Worm (Caenorhabditis elegans) whole organism, mixed stage, embryonic: ENCODE measurements around the gene F35C11.5.

Experiments
- blmp-1 ChIP-seq: fragments of 150-350 bp; optimal IDR thresholded peaks from 2 replicates; lab custom pipeline; 2014; ENCODE audit warnings: missing biosample characterization, missing genetic modification characterization
- mls-2 ChIP-seq: sonication (generic microtip); optimal IDR thresholded peaks from 2 replicates; lab custom pipeline; 2016; ENCODE audit warnings: mild to moderate bottlenecking, missing genetic modification characterization, moderate library complexity, missing compliant biosample characterization
- sem-2 ChIP-seq: fragments of 200-800 bp; sonication (Bioruptor generic); optimal IDR thresholded peaks from 2 replicates; lab custom pipeline; 2018; ENCODE audit warnings: mild to moderate bottlenecking, missing genetic modification characterization, missing compliant biosample characterization
- unc-39 ChIP-seq: fragments of 150-350 bp; optimal IDR thresholded peaks from 2 replicates; lab custom pipeline; 2014; ENCODE audit warnings: missing biosample characterization, missing genetic modification characterization
- ztf-11 ChIP-seq: fragments of 150-350 bp; optimal IDR thresholded peaks from 2 replicates; lab custom pipeline; 2014; ENCODE audit warnings: missing biosample characterization, missing genetic modification characterization

ce11 chrII:8225914-8226313 lies 27.6 kb upstream of the F35C11.5 start:
- TF ChIP-seq mls-2 (tag; lab: Kevin White, UChicago) (no peak), blmp-1 (tag; lab: Kevin White, UChicago) (no peak), sem-2 (GFP tag; lab: Kevin White, UChicago) (no peak), unc-39 (tag; lab: Kevin White, UChicago) (no peak), ztf-11 (tag; lab: Kevin White, UChicago) (no peak)
